Worm (Caenorhabditis elegans): ENCODE data around the gene B0496.2.

Gene B0496.2

ce11 chrIV:7477697-7478096, 30.0 kb downstream of the B0496.2 start (continued):
- no peak for TF ChIP-seq let-526 (GFP tag; IDR thresholded peaks at IDR 0.05)
- TF ChIP-seq T07F8.4 (tag; optimal IDR thresholded peaks at IDR 0.05): no peak
- TF ChIP-seq nfya-2 (GFP tag; IDR thresholded peaks at IDR 0.05): no peak
- no peak for TF ChIP-seq aptf-2 (GFP tag; conservative IDR thresholded peaks at IDR 0.05)
- no peak for TF ChIP-seq nhr-27 (tag; optimal IDR thresholded peaks at IDR 0.05)
- TF ChIP-seq repo-1 (tag; optimal IDR thresholded peaks at IDR 0.05): no peak
- no peak for TF ChIP-seq hlh-12 (tag; optimal IDR thresholded peaks at IDR 0.05)
- no peak for TF ChIP-seq pha-4 (tag; optimal IDR thresholded peaks at IDR 0.05)
- peak; percentile 99 for TF ChIP-seq madf-6 (GFP tag; IDR thresholded peaks at IDR 0.05)
- no peak for TF ChIP-seq ztf-3 (GFP tag; optimal IDR thresholded peaks at IDR 0.05)
- TF ChIP-seq ceh-40 (GFP tag; IDR thresholded peaks at IDR 0.05): no peak
- no peak for TF ChIP-seq bed-1 (GFP tag; IDR thresholded peaks at IDR 0.05)
- peak; percentile 69 for TF ChIP-seq hrde-1 (tag; optimal IDR thresholded peaks at IDR 0.05; ENCODE audit: borderline replicate concordance)
- peak; percentile 69 for TF ChIP-seq tbp1 (GFP tag; optimal IDR thresholded peaks at IDR 0.05)
- peak; percentile 72 for TF ChIP-seq ekl-4 (GFP tag; IDR thresholded peaks at IDR 0.05)
- TF ChIP-seq aptf-3 (GFP tag; IDR thresholded peaks at IDR 0.05): no peak
- TF ChIP-seq nfya-1 (tag; optimal IDR thresholded peaks at IDR 0.05; ENCODE audit: borderline replicate concordance, insufficient read depth): no peak
- TF ChIP-seq K12H6.12 (tag; optimal IDR thresholded peaks at IDR 0.05): no peak
- no peak for TF ChIP-seq egl-18 (GFP tag; IDR thresholded peaks at IDR 0.05)
- TF ChIP-seq egrh-3 (GFP tag; IDR thresholded peaks at IDR 0.05): no peak
- TF ChIP-seq lsl-1 (GFP tag; optimal IDR thresholded peaks at IDR 0.05): peak; percentile 98
- TF ChIP-seq zim-3 (tag; optimal IDR thresholded peaks at IDR 0.05): no peak
- TF ChIP-seq F57A8.1 (GFP tag; optimal IDR thresholded peaks at IDR 0.05): no peak
- TF ChIP-seq athp-1 (tag; optimal IDR thresholded peaks at IDR 0.05): peak; percentile 37
- TF ChIP-seq F39B2.1 (GFP tag; IDR thresholded peaks at IDR 0.05): no peak
- TF ChIP-seq ztf-25 (GFP tag; IDR thresholded peaks at IDR 0.05): no peak
- TF ChIP-seq ztf-6 (GFP tag; IDR thresholded peaks at IDR 0.05): no peak
- TF ChIP-seq nhr-80 (tag; optimal IDR thresholded peaks at IDR 0.05): no peak
- TF ChIP-seq F55B11.4 (tag; optimal IDR thresholded peaks at IDR 0.05; ENCODE audit: borderline replicate concordance, insufficient read depth): no peak
- no peak for TF ChIP-seq K11D2.4 (GFP tag; IDR thresholded peaks at IDR 0.05)
- no peak for TF ChIP-seq sptf-2 (GFP tag; optimal IDR thresholded peaks at IDR 0.05)
- peak; percentile 89 for TF ChIP-seq madf-3 (GFP tag; IDR thresholded peaks at IDR 0.05)
- no peak for TF ChIP-seq rec-8 (tag; optimal IDR thresholded peaks at IDR 0.05)
- peak; percentile 93 for TF ChIP-seq D2030.7 (GFP tag; IDR thresholded peaks at IDR 0.05)
- peak; percentile 54 for TF ChIP-seq hmg-1.2 (GFP tag; IDR thresholded peaks at IDR 0.05)
- no peak for TF ChIP-seq bed-2 (GFP tag; IDR thresholded peaks at IDR 0.05)
- peak; percentile 72 for TF ChIP-seq snpc-1.1 (tag; optimal IDR thresholded peaks at IDR 0.05; ENCODE audit: insufficient read depth)
- peak; percentile 88 for TF ChIP-seq B0019.2 (GFP tag; conservative IDR thresholded peaks at IDR 0.05)
- TF ChIP-seq lir-1 (GFP tag; conservative IDR thresholded peaks at IDR 0.05): peak; percentile 48; the same call in 1 of the 2 replicates
- peak; percentile 56; the same call in 1 of the 2 replicates for TF ChIP-seq Y67H2A.10 (GFP tag; conservative IDR thresholded peaks at IDR 0.05)
- peak; percentile 67; the same call in 1 of the 2 replicates for TF ChIP-seq ztf-28 (GFP tag; IDR thresholded peaks at IDR 0.05)
- TF ChIP-seq madf-8 (GFP tag; conservative IDR thresholded peaks at IDR 0.05): peak; percentile 95
- no peak for TF ChIP-seq die-1 (tag; optimal IDR thresholded peaks at IDR 0.05)
- TF ChIP-seq ceh-27 (GFP tag; optimal IDR thresholded peaks at IDR 0.05): no peak
- TF ChIP-seq lsy-27 (tag; optimal IDR thresholded peaks at IDR 0.05; ENCODE audit: borderline replicate concordance, insufficient read depth): no peak
- peak; percentile 79 for TF ChIP-seq tlf-1 (GFP tag; optimal IDR thresholded peaks at IDR 0.05)
- TF ChIP-seq pbrm-1 (GFP tag; IDR thresholded peaks at IDR 0.05): peak; percentile 90
- no peak for TF ChIP-seq mel-28 (tag; optimal IDR thresholded peaks at IDR 0.05; ENCODE audit: borderline replicate concordance)

Measured in whole organism, young adult.